Fruit fly (Drosophila melanogaster) whole organism, wandering third instar larva: ENCODE results near the gene CG42323.

Source experiments
- Abd-B ChIP-seq: fragments of >200 bp; optimal IDR thresholded peaks from 2 replicates; lab custom pipeline; 2017; ENCODE audit warnings: missing biosample characterization, missing genetic modification characterization
- Dfd ChIP-seq: fragments of >200 bp; optimal IDR thresholded peaks from 2 replicates; lab custom pipeline; 2017; ENCODE audit warnings: missing biosample characterization, missing genetic modification characterization
- Mio ChIP-seq: sonication (Bioruptor generic); optimal IDR thresholded peaks from 2 replicates; lab custom pipeline; 2016; ENCODE audit warnings: missing biosample characterization, missing genetic modification characterization
- Myc ChIP-seq: fragments of >200 bp; optimal IDR thresholded peaks from 2 replicates; lab custom pipeline; 2017
- Vsx2 ChIP-seq: fragments of 200-300, 225-300 bp; sonication (Bioruptor generic); optimal IDR thresholded peaks from 2 replicates; lab custom pipeline; 2018; ENCODE audit warnings: missing biosample characterization, missing genetic modification characterization; ENCODE audit not compliant: partially characterized antibody
- fru ChIP-seq: fragments of 200-800 bp; sonication (Bioruptor generic); optimal IDR thresholded peaks from 3 replicates; lab custom pipeline; 2016; ENCODE audit warnings: missing biosample characterization, mild to moderate bottlenecking, missing genetic modification characterization
- lola ChIP-seq: fragments of >200 bp; optimal IDR thresholded peaks from 2 replicates; lab custom pipeline; 2017; ENCODE audit warnings: missing biosample characterization, missing genetic modification characterization
- pan ChIP-seq: fragments of >200 bp; optimal IDR thresholded peaks from 2 replicates; lab custom pipeline; 2017
- psq ChIP-seq: fragments of 200-800 bp; sonication (Bioruptor generic); optimal IDR thresholded peaks from 3 replicates; lab custom pipeline; 2017; ENCODE audit warnings: missing biosample characterization, mild to moderate bottlenecking, missing genetic modification characterization, moderate library complexity

DNA sequence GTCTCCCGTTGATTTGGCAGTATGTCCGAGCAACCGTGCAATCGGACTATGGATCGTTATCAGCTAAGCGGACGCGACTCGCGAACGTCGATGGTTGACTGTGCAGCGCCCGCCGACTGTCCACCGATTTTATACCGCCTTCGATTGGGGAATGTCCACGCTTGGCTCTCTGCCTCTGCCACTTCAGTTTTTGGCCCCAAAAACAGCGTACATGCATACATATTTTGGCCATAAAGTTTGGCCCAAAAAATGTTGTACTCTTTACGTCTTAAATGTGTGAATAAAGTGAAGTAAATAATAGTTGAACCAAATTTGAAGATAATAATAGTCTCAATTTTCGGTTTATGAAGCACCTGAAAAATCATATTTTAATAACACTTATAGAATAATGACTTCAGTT lies 18.3 kb downstream of the CG42323 start, which contains the start of gene CG32548:
- no peak for TF ChIP-seq lola (GFP tag; lab: Kevin White, UChicago)
- no peak for TF ChIP-seq Dfd (GFP tag; lab: Kevin White, UChicago)
- no peak for TF ChIP-seq fru (GFP tag; lab: Kevin White, UChicago)
- TF ChIP-seq psq (GFP tag; lab: Kevin White, UChicago), result no peak
- TF ChIP-seq Abd-B, result no peak
- TF ChIP-seq Myc (lab: Kevin White, UChicago), result no peak
- no peak for TF ChIP-seq Mio
- TF ChIP-seq pan (lab: Kevin White, UChicago), result no peak
- TF ChIP-seq Vsx2 (GFP tag; lab: Kevin White, UChicago), result no peak
